Fruit fly (Drosophila melanogaster) whole organism, embryonic: ENCODE data around the gene CG32413.

ENCODE experiments used
- Adf1 ChIP-seq: fragments of 200-800 bp; sonication (Bioruptor generic); IDR thresholded peaks from 2 replicates; pipeline ENCODE4 v1.3.6; 2022; ENCODE audit warnings: missing biosample characterization, missing genetic modification characterization
- Awh ChIP-seq: fragments of 200-800 bp; sonication (Bioruptor generic); IDR thresholded peaks from 2 replicates; pipeline ENCODE4, ENCODE4 v1.3.6; 2022; ENCODE audit warnings: missing biosample characterization, missing genetic modification characterization
- Bgb ChIP-seq: fragments of 200-800 bp; sonication (Bioruptor generic); IDR thresholded peaks from 2 replicates; pipeline ENCODE4 v1.3.6; 2022; ENCODE audit warnings: missing biosample characterization, missing genetic modification characterization; ENCODE audit not compliant: partially characterized antibody
- Blimp-1 ChIP-seq: fragments of 200-800 bp; sonication (Bioruptor generic); optimal IDR thresholded peaks from 3 replicates; lab custom pipeline; 2018; ENCODE audit warnings: missing biosample characterization, missing genetic modification characterization, mild to moderate bottlenecking, moderate library complexity, missing genetic modification reagents
- CG11398 ChIP-seq: fragments of 200-800 bp; sonication (Bioruptor generic); optimal IDR thresholded peaks from 2 replicates; lab custom pipeline; 2016; ENCODE audit warnings: missing biosample characterization, missing genetic modification characterization
- CG11504 ChIP-seq: fragments of 200-800 bp; sonication (Bioruptor generic); optimal IDR thresholded peaks from 3 replicates; lab custom pipeline; 2019; ENCODE audit warnings: missing biosample characterization, mild to moderate bottlenecking, missing genetic modification characterization, moderate library complexity
- CG1832 ChIP-seq: fragments of 200-800 bp; sonication (Bioruptor generic); optimal IDR thresholded peaks from 2 replicates; lab custom pipeline; 2017; ENCODE audit warnings: missing biosample characterization, mild to moderate bottlenecking, missing genetic modification characterization, inconsistent platforms
- CG30020 ChIP-seq: fragments of 200-800 bp; optimal IDR thresholded peaks from 2 replicates; lab custom pipeline; 2019; ENCODE audit warnings: missing biosample characterization, mild to moderate bottlenecking, missing genetic modification characterization, moderate library complexity
- CG30431 ChIP-seq: fragments of 200-800 bp; sonication (Bioruptor generic); optimal IDR thresholded peaks from 2 replicates; lab custom pipeline; 2017; ENCODE audit warnings: missing biosample characterization, missing genetic modification characterization
- CG31224 ChIP-seq: fragments of 200-800 bp; sonication (Bioruptor generic); IDR thresholded peaks from 2 replicates; pipeline ENCODE4 v1.3.6; 2022; ENCODE audit warnings: missing biosample characterization, missing genetic modification characterization
- CG33213 ChIP-seq: fragments of 200-800 bp; sonication (Bioruptor generic); optimal IDR thresholded peaks from 3 replicates; lab custom pipeline; 2016; ENCODE audit warnings: missing biosample characterization, missing genetic modification characterization
- CG3726 ChIP-seq: fragments of 200-800 bp; sonication (Bioruptor generic); IDR thresholded peaks from 3 replicates; pipeline ENCODE4, ENCODE4 v1.3.6; 2022; ENCODE audit warnings: missing biosample characterization, missing genetic modification characterization
- CG4617 ChIP-seq: fragments of 200-800 bp; sonication (Bioruptor generic); optimal IDR thresholded peaks from 3 replicates; lab custom pipeline; 2016; ENCODE audit warnings: missing biosample characterization, missing genetic modification characterization, borderline replicate concordance
- CG5180 ChIP-seq: fragments of 200-800 bp; sonication (Bioruptor generic); optimal IDR thresholded peaks from 3 replicates; lab custom pipeline; 2017; ENCODE audit warnings: missing biosample characterization, missing genetic modification characterization, mild to moderate bottlenecking, moderate library complexity, missing genetic modification reagents
- CG6791 ChIP-seq: fragments of 200-800 bp; sonication (Bioruptor generic); IDR thresholded peaks from 3 replicates; pipeline ENCODE4 v1.3.6; 2022; ENCODE audit warnings: missing biosample characterization, missing genetic modification characterization; ENCODE audit not compliant: partially characterized antibody
- CG8388 ChIP-seq: fragments of 200-800 bp; sonication (Bioruptor generic); optimal IDR thresholded peaks from 2 replicates; lab custom pipeline; 2019; ENCODE audit warnings: missing biosample characterization, mild to moderate bottlenecking, missing genetic modification characterization, moderate library complexity
- CG8765 ChIP-seq: fragments of 200-800 bp; sonication (Bioruptor generic); IDR thresholded peaks from 2 replicates; pipeline ENCODE4 v1.3.6; 2022; ENCODE audit warnings: missing biosample characterization, missing genetic modification characterization
- CG9215 ChIP-seq: fragments of 200-800 bp; sonication (Bioruptor generic); IDR thresholded peaks from 2 replicates; pipeline ENCODE4 v1.3.6; 2022; ENCODE audit warnings: missing biosample characterization, missing genetic modification characterization
- Deaf1 ChIP-seq: fragments of 200-800 bp; optimal IDR thresholded peaks from 3 replicates; lab custom pipeline; 2019; ENCODE audit warnings: missing biosample characterization, mild to moderate bottlenecking, missing genetic modification characterization, moderate library complexity
- Dek ChIP-seq: fragments of 200-800 bp; sonication (Bioruptor generic); optimal IDR thresholded peaks from 3 replicates; lab custom pipeline; 2019; ENCODE audit warnings: missing biosample characterization, mild to moderate bottlenecking, missing genetic modification characterization, moderate library complexity
- Dll ChIP-seq: fragments of 200-800 bp; sonication (Bioruptor generic); IDR thresholded peaks from 4 replicates; pipeline ENCODE4 v1.3.6; 2022; ENCODE audit warnings: missing biosample characterization, missing genetic modification characterization; ENCODE audit not compliant: partially characterized antibody
- Drgx ChIP-seq: fragments of 200-800 bp; sonication (Bioruptor generic); IDR thresholded peaks from 2 replicates; pipeline ENCODE4 v1.3.6; 2022; ENCODE audit warnings: missing biosample characterization, missing genetic modification characterization
- Eip74EF ChIP-seq, 2 experiments: fragments of 200-800 bp in 1 of 2; fragments of >200 bp in 1 of 2; sonication (Bioruptor generic) in 1 of 2; optimal IDR thresholded peaks; 2 replicates each; lab custom pipeline; 2017 to 2019; ENCODE audit warnings: missing biosample characterization in 2 of 2, missing genetic modification characterization in 2 of 2, mild to moderate bottlenecking in 1 of 2, moderate library complexity in 1 of 2
- Gsc ChIP-seq: fragments of 200-800 bp; sonication (Bioruptor generic); IDR thresholded peaks from 2 replicates; pipeline ENCODE4 v1.3.6; 2022; ENCODE audit warnings: missing biosample characterization, missing genetic modification characterization
- HLHmδ ChIP-seq: fragments of 200-800 bp; sonication (Bioruptor generic); optimal IDR thresholded peaks from 2 replicates; lab custom pipeline; 2018; ENCODE audit warnings: missing biosample characterization, mild to moderate bottlenecking, missing genetic modification characterization, moderate library complexity
- Hr39 ChIP-seq: fragments of >200 bp; optimal IDR thresholded peaks from 2 replicates; lab custom pipeline; 2017
- NK7.1 ChIP-seq: fragments of 200-800 bp; sonication (Bioruptor generic); optimal IDR thresholded peaks from 3 replicates; lab custom pipeline; 2016; ENCODE audit warnings: missing biosample characterization, missing genetic modification characterization
- Nf-YA ChIP-seq: fragments of 200-800 bp; sonication (Bioruptor generic); IDR thresholded peaks from 2 replicates; pipeline ENCODE4 v1.3.6; 2022; ENCODE audit warnings: missing biosample characterization, missing genetic modification characterization
- Oaz ChIP-seq: fragments of 200-800 bp; sonication (Bioruptor generic); IDR thresholded peaks from 2 replicates; pipeline ENCODE4 v1.3.6; 2022; ENCODE audit warnings: missing biosample characterization, missing genetic modification characterization
- Spps ChIP-seq: fragments of 200-800 bp; sonication (Bioruptor generic); optimal IDR thresholded peaks from 2 replicates; lab custom pipeline; 2018; ENCODE audit warnings: missing biosample characterization, mild to moderate bottlenecking, missing genetic modification characterization
- ab ChIP-seq: fragments of 200-800 bp; sonication (Bioruptor generic); optimal IDR thresholded peaks from 2 replicates; lab custom pipeline; 2016; ENCODE audit warnings: missing biosample characterization, missing genetic modification characterization
- al ChIP-seq: fragments of 200-800 bp; sonication (Bioruptor generic); IDR thresholded peaks from 2 replicates; pipeline ENCODE4 v1.3.6; 2022; ENCODE audit warnings: missing biosample characterization, missing genetic modification characterization
- ap ChIP-seq: fragments of 200-800 bp; sonication (Bioruptor generic); IDR thresholded peaks from 2 replicates; pipeline ENCODE4 v1.3.6; 2022; ENCODE audit warnings: missing biosample characterization, missing genetic modification characterization
- cad ChIP-seq: fragments of >200 bp; optimal IDR thresholded peaks from 2 replicates; lab custom pipeline; 2017; ENCODE audit warnings: missing biosample characterization, missing genetic modification characterization
- cg ChIP-seq: fragments of 200-800 bp; sonication (Bioruptor generic); optimal IDR thresholded peaks from 3 replicates; lab custom pipeline; 2019; ENCODE audit warnings: missing biosample characterization, mild to moderate bottlenecking, missing genetic modification characterization, moderate library complexity
- croc ChIP-seq: fragments of 200-800 bp; sonication (Bioruptor generic); conservative IDR thresholded peaks from 3 replicates; pipeline ENCODE4 v1.3.6; 2022; ENCODE audit warnings: missing biosample characterization, missing genetic modification characterization
- crol ChIP-seq: fragments of 200-800 bp; sonication (Bioruptor generic); IDR thresholded peaks from 2 replicates; pipeline ENCODE4 v1.3.6; 2022; ENCODE audit warnings: missing biosample characterization, missing genetic modification characterization
- ems ChIP-seq: fragments of 200-800 bp; sonication (Bioruptor generic); optimal IDR thresholded peaks from 3 replicates; lab custom pipeline; 2016; ENCODE audit warnings: missing biosample characterization, missing genetic modification characterization
- gcm ChIP-seq: fragments of 200-800 bp; sonication (Bioruptor generic); optimal IDR thresholded peaks from 2 replicates; lab custom pipeline; 2019; ENCODE audit warnings: missing biosample characterization, mild to moderate bottlenecking, missing genetic modification characterization, moderate library complexity
- nmo ChIP-seq: fragments of 200-800 bp; sonication (Bioruptor generic); optimal IDR thresholded peaks from 2 replicates; lab custom pipeline; 2018; ENCODE audit warnings: missing biosample characterization, mild to moderate bottlenecking, missing genetic modification characterization, moderate library complexity
- nom ChIP-seq: fragments of 200-800 bp; sonication (Bioruptor generic); optimal IDR thresholded peaks from 2 replicates; lab custom pipeline; 2017; ENCODE audit warnings: missing biosample characterization, missing genetic modification characterization, mild to moderate bottlenecking, moderate library complexity, missing genetic modification reagents
- pita ChIP-seq: fragments of 200-800 bp; sonication (Bioruptor generic); optimal IDR thresholded peaks from 2 replicates; lab custom pipeline; 2017; ENCODE audit warnings: missing biosample characterization, mild to moderate bottlenecking, missing genetic modification characterization
- row ChIP-seq: fragments of 200-800 bp; sonication (Bioruptor generic); IDR thresholded peaks from 3 replicates; pipeline ENCODE4 v1.3.6; 2022; ENCODE audit warnings: missing biosample characterization, missing genetic modification characterization
- sr ChIP-seq: fragments of 200-800 bp; sonication (Bioruptor generic); IDR thresholded peaks from 3 replicates; pipeline ENCODE4 v1.3.6; 2022; ENCODE audit warnings: missing biosample characterization, missing genetic modification characterization
- ssp ChIP-seq: fragments of 200-800 bp; sonication (Bioruptor generic); IDR thresholded peaks from 2 replicates; pipeline ENCODE4 v1.3.6; 2022; ENCODE audit warnings: missing biosample characterization, missing genetic modification characterization
- unpg ChIP-seq: fragments of 200-800 bp; sonication (Bioruptor generic); optimal IDR thresholded peaks from 3 replicates; lab custom pipeline; 2018; ENCODE audit warnings: missing biosample characterization, mild to moderate bottlenecking, missing genetic modification characterization, moderate library complexity
- vnd ChIP-seq: fragments of 200-800 bp; sonication (Bioruptor generic); IDR thresholded peaks from 3 replicates; pipeline ENCODE4 v1.3.6; 2022; ENCODE audit warnings: missing biosample characterization, missing genetic modification characterization; ENCODE audit not compliant: partially characterized antibody
- zen ChIP-seq: fragments of 200-800 bp; sonication (Bioruptor generic); optimal IDR thresholded peaks from 3 replicates; lab custom pipeline; 2018; ENCODE audit warnings: missing biosample characterization, mild to moderate bottlenecking, missing genetic modification characterization, moderate library complexity

CG32413 gene

DNA sequence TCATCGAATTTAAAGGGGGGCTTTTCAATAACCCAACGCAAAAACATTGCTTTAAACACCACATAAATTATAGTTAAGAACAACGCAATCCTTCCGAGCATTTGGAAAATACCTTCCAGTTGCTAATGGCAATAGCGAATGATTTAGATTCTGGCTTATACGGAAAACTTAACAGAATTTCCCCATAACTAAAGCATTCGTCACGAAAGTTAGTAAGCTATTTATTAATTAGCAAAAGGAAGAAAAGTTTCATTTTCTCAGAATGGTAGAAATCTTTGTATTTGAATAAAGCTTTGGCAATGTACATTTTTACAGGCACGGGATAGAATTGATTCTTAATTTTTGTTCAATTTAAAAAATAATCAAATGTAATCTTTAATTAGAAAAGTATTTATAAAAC is at the start of gene CG32413:
TSS of gene CG32413 (minus strand) at position 101 of the 400 bp plus-strand sequence.
- TF ChIP-seq CG4617 (GFP tag; lab: Kevin White, UChicago) (no peak), Bgb (GFP tag; lab: Robert Waterston, UW) (no peak), CG30431 (GFP tag; lab: Kevin White, UChicago) (no peak), CG11504 (tag; lab: Kevin White, UChicago) (no peak), Adf1 (GFP tag; lab: Robert Waterston, UW) (no peak), pita (GFP tag; lab: Kevin White, UChicago) (no peak), Dek (tag; lab: Kevin White, UChicago) (no peak), CG9215 (GFP tag; lab: Robert Waterston, UW) (no peak), Nf-YA (GFP tag; lab: Robert Waterston, UW) (no peak), CG1832 (GFP tag; lab: Kevin White, UChicago) (no peak), al (GFP tag; lab: Robert Waterston, UW) (no peak), CG11398 (GFP tag; lab: Kevin White, UChicago) (no peak), gcm (GFP tag; lab: Kevin White, UChicago) (no peak), CG30020 (tag; lab: Kevin White, UChicago) (no peak), Oaz (no peak)

DNA sequence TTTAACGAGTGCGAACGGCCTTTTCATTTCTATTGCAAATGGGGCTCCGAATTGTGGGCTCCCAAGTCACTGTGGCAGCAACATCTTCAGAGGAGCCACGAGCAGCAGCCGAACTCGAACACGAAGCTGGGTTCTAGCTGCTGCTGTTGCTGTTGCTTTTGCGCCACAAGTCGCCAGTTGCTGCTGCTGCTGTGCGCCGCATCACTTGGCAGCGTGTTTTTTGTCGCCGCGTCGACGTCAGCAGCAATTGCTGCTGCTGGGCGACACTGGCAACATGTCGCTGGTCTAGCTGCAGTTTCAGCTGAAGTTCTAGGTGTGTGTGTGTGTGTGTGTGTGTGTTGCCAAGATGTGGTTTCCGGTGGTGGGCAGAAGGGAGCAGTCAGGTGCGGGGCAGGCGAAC is 48.7 kb upstream of the CG32413 start:
- TF ChIP-seq nom (GFP tag; lab: Kevin White, UChicago): peak; percentile 44
- TF ChIP-seq Drgx (GFP tag; lab: Robert Waterston, UW): 0 out of 2 replicates have a peak, but pooled peaks have one; percentile 6
- TF ChIP-seq NK7.1: no peak
- TF ChIP-seq CG31224 (GFP tag; lab: Robert Waterston, UW): peak; percentile 93
- no peak for TF ChIP-seq Awh
- TF ChIP-seq vnd: 0 out of 3 replicates have a peak, but pooled peaks have one; percentile 26
- no peak for TF ChIP-seq ab (GFP tag; lab: Kevin White, UChicago)
- TF ChIP-seq CG11504 (tag; lab: Kevin White, UChicago): peak; percentile 98
- TF ChIP-seq HLHmδ (GFP tag; lab: Kevin White, UChicago): peak; percentile 19
- TF ChIP-seq CG8765 (GFP tag; lab: Robert Waterston, UW): no peak
- TF ChIP-seq cg (GFP tag; lab: Kevin White, UChicago): peak; percentile 8
- no peak for TF ChIP-seq Gsc (GFP tag; lab: Robert Waterston, UW)
- peak; percentile 90 for TF ChIP-seq Deaf1 (tag; lab: Kevin White, UChicago)
- TF ChIP-seq CG5180: peak; percentile 54
- TF ChIP-seq CG6791 (GFP tag; lab: Robert Waterston, UW): 0 out of 3 replicates have a peak, but pooled peaks have one; percentile 25
- 0 out of 2 replicates have a peak, but pooled peaks have one; percentile 39 for TF ChIP-seq crol (GFP tag; lab: Robert Waterston, UW)
- no peak for TF ChIP-seq Dll (GFP tag; lab: Robert Waterston, UW)

- TF ChIP-seq ap (GFP tag; lab: Robert Waterston, UW) (no peak), croc (peak; percentile 36; the same call in 2 of the 3 replicates), CG8765 (GFP tag; lab: Robert Waterston, UW) (no peak), unpg (GFP tag; lab: Kevin White, UChicago) (peak; percentile 33), Hr39 (lab: Kevin White, UChicago) (no peak), cad (GFP tag; lab: Kevin White, UChicago) (peak; percentile 95), sr (GFP tag; lab: Robert Waterston, UW) (no peak), CG33213 (GFP tag; lab: Kevin White, UChicago) (no peak), Spps (peak; percentile 10), row (GFP tag; lab: Robert Waterston, UW) (peak; percentile 53), zen (tag; lab: Kevin White, UChicago) (peak; percentile 70), CG8388 (GFP tag; lab: Kevin White, UChicago) (peak; percentile 63), Eip74EF (GFP tag; optimal IDR thresholded peaks at IDR 0.05; lab: Kevin White, UChicago) (peak in 1 of 2 experiments; percentile 38), CG3726 (no peak), CG11504 (tag; lab: Kevin White, UChicago) (no peak), ssp (GFP tag; lab: Robert Waterston, UW) (0 out of 2 replicates have a peak, but pooled peaks have one; percentile 23), gcm (GFP tag; lab: Kevin White, UChicago) (peak; percentile 23), ems (GFP tag; lab: Kevin White, UChicago) (peak; percentile 9), nmo (GFP tag; lab: Kevin White, UChicago) (peak; percentile 54), Blimp-1 (GFP tag; lab: Kevin White, UChicago) (peak; percentile 64)
Observed at dm6 chr3L:5952132-5952531, 48.3 kb upstream of the CG32413 start.
